Worm (Caenorhabditis elegans): ENCODE results near the gene tag-51.

The tag-51 gene

DNA sequence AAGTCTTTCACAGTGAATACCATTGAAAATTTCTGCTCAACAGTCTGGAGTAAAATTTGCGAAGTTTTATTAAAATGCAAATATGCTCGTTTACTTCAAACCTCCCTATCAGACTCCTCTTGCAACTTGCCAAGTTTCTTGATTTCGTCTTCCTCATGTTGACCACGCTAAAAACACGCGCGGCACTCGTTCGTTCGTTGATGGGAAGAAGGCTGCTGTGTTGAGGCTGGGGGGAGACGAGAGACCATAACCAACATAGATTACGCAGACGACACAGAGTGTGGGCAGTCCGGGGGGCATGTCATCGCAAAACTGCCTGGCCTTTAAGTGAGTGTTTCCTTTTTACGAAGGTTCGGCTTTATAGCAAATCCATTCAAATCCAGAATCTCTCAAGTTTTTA lies 10.0 kb upstream of the tag-51 start (continued):
- peak; percentile 57 for TF ChIP-seq mep-1 (tag; optimal IDR thresholded peaks at IDR 0.05)
- 0 out of 2 replicates have a peak, but pooled peaks have one; percentile 35 for TF ChIP-seq ceh-20 (GFP tag; IDR thresholded peaks at IDR 0.05)
- peak; percentile 40 for TF ChIP-seq aha-1 (tag)
- TF ChIP-seq dmd-9 (GFP tag; IDR thresholded peaks at IDR 0.05) = no peak
- TF ChIP-seq nhr-25 (tag; optimal IDR thresholded peaks at IDR 0.05; ENCODE audit: borderline replicate concordance, insufficient read depth) = no peak
- peak; percentile 77 for TF ChIP-seq hlh-30 (tag; optimal IDR thresholded peaks at IDR 0.05; ENCODE audit: insufficient read depth)
- TF ChIP-seq saeg-2 (GFP tag; IDR thresholded peaks at IDR 0.05) = no peak
- peak in 1 of 2 experiments; percentile 14 for TF ChIP-seq unc-62 (GFP tag; optimal IDR thresholded peaks at IDR 0.05 in 1 of 2)
- TF ChIP-seq unc-62 (tag; optimal IDR thresholded peaks at IDR 0.05) = no peak
- peak; percentile 42; the same call in 1 of the 2 replicates for TF ChIP-seq madf-9 (GFP tag; conservative IDR thresholded peaks at IDR 0.05)
- TF ChIP-seq mxl-3 (GFP tag; optimal IDR thresholded peaks at IDR 0.05) = peak; percentile 96
- no peak for TF ChIP-seq zfp-2 (tag; optimal IDR thresholded peaks at IDR 0.05)

DNA sequence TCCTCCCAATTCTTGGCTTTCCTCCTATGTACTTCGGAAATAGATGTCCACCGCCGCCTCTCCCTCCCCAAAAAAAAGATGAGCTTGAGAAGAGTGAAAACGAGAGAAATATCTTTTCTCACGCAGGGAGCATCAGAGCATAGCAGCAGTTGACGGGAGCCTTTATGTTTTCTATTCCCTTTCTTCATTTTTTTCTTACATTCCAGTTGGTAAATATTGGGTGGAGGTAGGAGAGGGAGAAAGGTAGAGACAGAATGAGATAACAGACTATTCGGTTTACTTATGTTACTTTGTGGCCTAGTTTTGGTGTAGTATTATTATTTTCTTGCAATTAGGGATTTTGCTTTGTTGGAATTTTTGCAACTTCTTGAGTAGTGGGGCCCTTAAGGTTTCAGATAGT lies 9.4 kb upstream of the tag-51 start:
- TF ChIP-seq daf-16 (GFP tag; optimal IDR thresholded peaks at IDR 0.05) (no peak), daf-16 (tag; optimal IDR thresholded peaks at IDR 0.05) (peak; percentile 17), lsy-2 (tag; optimal IDR thresholded peaks at IDR 0.05) (no peak), arid-1 (GFP tag; conservative IDR thresholded peaks at IDR 0.05) (no peak), aha-1 (tag) (no peak), unc-62 (GFP tag; optimal IDR thresholded peaks at IDR 0.05 in 1 of 2) (peak in 1 of 2 experiments; percentile 43), unc-62 (tag; optimal IDR thresholded peaks at IDR 0.05) (no peak), D1046.2 (GFP tag; IDR thresholded peaks at IDR 0.05) (no peak), duxl-1 (tag; optimal IDR thresholded peaks at IDR 0.05; ENCODE audit: poor library complexity) (no peak), unc-130 (GFP tag; optimal IDR thresholded peaks at IDR 0.05) (no peak), unc-39 (tag; optimal IDR thresholded peaks at IDR 0.05) (no peak), Y105C5A.15 (GFP tag; IDR thresholded peaks at IDR 0.05) (no peak), nhr-102 (tag; optimal IDR thresholded peaks at IDR 0.05) (no peak), ceh-20 (GFP tag; IDR thresholded peaks at IDR 0.05) (no peak), nhr-48 (tag; optimal IDR thresholded peaks at IDR 0.05) (no peak), F37D6.2 (tag; optimal IDR thresholded peaks at IDR 0.05) (no peak)

DNA sequence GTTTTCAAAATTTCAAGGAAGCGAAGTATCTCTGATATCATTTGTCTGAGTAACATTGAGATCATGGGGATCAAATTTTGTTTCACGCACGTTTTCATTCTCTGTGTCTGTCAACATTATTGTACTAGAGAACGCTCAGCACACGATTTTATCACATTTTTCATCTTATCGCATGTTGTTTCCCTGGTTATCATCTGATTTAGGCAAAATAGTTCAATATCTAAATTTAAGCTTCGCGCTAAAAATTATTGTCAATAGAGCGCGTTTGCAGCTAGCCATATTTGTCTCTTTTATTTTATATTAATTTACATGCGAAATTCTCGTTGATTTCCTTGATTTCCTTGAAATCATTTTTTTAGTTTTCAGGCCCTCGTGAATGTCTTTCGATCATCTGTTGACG lies 8.5 kb upstream of the tag-51 start, which contains the start of gene K02F3.2:
TSS of gene K02F3.2 (plus strand) at position 357 of the 400 bp plus-strand sequence.
- TF ChIP-seq ceh-44 (GFP tag; IDR thresholded peaks at IDR 0.05) (no peak), ZK546.5 (tag; optimal IDR thresholded peaks at IDR 0.05) (no peak), hlh-30 (tag; optimal IDR thresholded peaks at IDR 0.05; ENCODE audit: insufficient read depth) (peak; percentile 91), jun-1 (tag; optimal IDR thresholded peaks at IDR 0.05) (no peak), madf-9 (GFP tag; conservative IDR thresholded peaks at IDR 0.05) (no peak), zfp-3 (GFP tag; conservative IDR thresholded peaks at IDR 0.05) (no peak), pqm-1 (tag; optimal IDR thresholded peaks at IDR 0.05) (peak; percentile 1), daf-8 (GFP tag; IDR thresholded peaks at IDR 0.05) (no peak), unc-39 (tag; optimal IDR thresholded peaks at IDR 0.05) (no peak), lir-3 (tag; optimal IDR thresholded peaks at IDR 0.05) (no peak), Y75B8A.6 (GFP tag; IDR thresholded peaks at IDR 0.05) (no peak), zag-1 (tag; optimal IDR thresholded peaks at IDR 0.05) (no peak), zip-11 (GFP tag; IDR thresholded peaks at IDR 0.05) (no peak), mdl-1 (tag; optimal IDR thresholded peaks at IDR 0.05) (peak in 1 of 2 experiments; percentile 89), nhr-102 (tag; optimal IDR thresholded peaks at IDR 0.05) (peak; percentile 42), lin-15B (tag; optimal IDR thresholded peaks at IDR 0.05) (no peak), unc-62 (GFP tag; optimal IDR thresholded peaks at IDR 0.05 in 1 of 2) (no peak), unc-62 (tag; optimal IDR thresholded peaks at IDR 0.05) (no peak), ceh-20 (GFP tag; IDR thresholded peaks at IDR 0.05) (no peak), aly-2 (tag; optimal IDR thresholded peaks at IDR 0.05) (no peak), ama-1 (optimal IDR thresholded peaks at IDR 0.05) (no peak), ZK337.2 (GFP tag; IDR thresholded peaks at IDR 0.05) (no peak), F26F4.8 (GFP tag; conservative IDR thresholded peaks at IDR 0.05) (no peak), ces-1 (GFP tag; optimal IDR thresholded peaks at IDR 0.05) (no peak), fos-1 (tag; optimal IDR thresholded peaks at IDR 0.05) (no peak), aha-1 (tag) (peak; percentile 84), set-16 (GFP tag; IDR thresholded peaks at IDR 0.05) (no peak), lin-29 (GFP tag; IDR thresholded peaks at IDR 0.05) (no peak), lin-13 (GFP tag; optimal IDR thresholded peaks at IDR 0.05) (no peak), nhr-77 (tag; optimal IDR thresholded peaks at IDR 0.05) (peak; percentile 84), php-3 (GFP tag; IDR thresholded peaks at IDR 0.05) (no peak), fkh-10 (GFP tag; optimal IDR thresholded peaks at IDR 0.05) (no peak), dmd-9 (GFP tag; IDR thresholded peaks at IDR 0.05) (no peak)
